Fruit fly (Drosophila melanogaster): ENCODE data around the gene Kif19A.

Kif19A gene

dm6 chr3R:14064158-14064969 is 53.9 kb downstream of the Kif19A start (continued):
- TF ChIP-seq CG6272 (GFP tag; IDR thresholded peaks at IDR 0.05) (no peak), sob (GFP tag; IDR thresholded peaks at IDR 0.05) (no peak), inv (GFP tag; IDR thresholded peaks at IDR 0.05; ENCODE audit: partially characterized antibody) (no peak), cwo (GFP tag; optimal IDR thresholded peaks at IDR 0.05) (peak; percentile 20), CG4360 (GFP tag; IDR thresholded peaks at IDR 0.05) (no peak), CG34376 (GFP tag; optimal IDR thresholded peaks at IDR 0.05) (peak; percentile 45), CG12299 (tag; optimal IDR thresholded peaks at IDR 0.05) (no peak), cato (GFP tag; optimal IDR thresholded peaks at IDR 0.05; ENCODE audit: borderline replicate concordance) (no peak), Ptx1 (GFP tag; IDR thresholded peaks at IDR 0.05) (no peak), Med (GFP tag) (peak; percentile 49), chinmo (GFP tag; IDR thresholded peaks at IDR 0.05; ENCODE audit: partially characterized antibody) (0 out of 4 replicates have a peak, but pooled peaks have one; percentile 46), Rfx (GFP tag; IDR thresholded peaks at IDR 0.05) (peak; percentile 23; the same call in 1 of the 2 replicates), cg (GFP tag; optimal IDR thresholded peaks at IDR 0.05) (peak; percentile 50), salm (tag; optimal IDR thresholded peaks at IDR 0.05) (no peak), Trl (optimal IDR thresholded peaks at IDR 0.05) (peak; percentile 20 to 72), Trl (GFP tag; optimal IDR thresholded peaks at IDR 0.05) (no peak), oc (tag; optimal IDR thresholded peaks at IDR 0.05) (no peak), CG12391 (tag; optimal IDR thresholded peaks at IDR 0.05) (no peak), CG30403 (GFP tag; optimal IDR thresholded peaks at IDR 0.05) (no peak), mirr (GFP tag; optimal IDR thresholded peaks at IDR 0.05) (peak; percentile 44), sd (tag; optimal IDR thresholded peaks at IDR 0.05) (peak; percentile 75), Fer2 (tag; optimal IDR thresholded peaks at IDR 0.05) (no peak), CG17912 (GFP tag; optimal IDR thresholded peaks at IDR 0.05) (no peak), CG31365 (tag; optimal IDR thresholded peaks at IDR 0.05) (no peak), unc-4 (GFP tag; IDR thresholded peaks at IDR 0.05; ENCODE audit: partially characterized antibody) (no peak), Sox100B (GFP tag; optimal IDR thresholded peaks at IDR 0.05) (no peak), fd96Cb (tag; optimal IDR thresholded peaks at IDR 0.05) (no peak), CG15514 (GFP tag; optimal IDR thresholded peaks at IDR 0.05) (peak; percentile 21), CG13424 (tag; optimal IDR thresholded peaks at IDR 0.05) (no peak), Bgb (GFP tag; IDR thresholded peaks at IDR 0.05; ENCODE audit: partially characterized antibody) (no peak), Xbp1 (GFP tag; optimal IDR thresholded peaks at IDR 0.05) (no peak), BtbVII (GFP tag; optimal IDR thresholded peaks at IDR 0.05) (peak; percentile 38), CG2875 (GFP tag; optimal IDR thresholded peaks at IDR 0.05) (no peak), gro (GFP tag; optimal IDR thresholded peaks at IDR 0.05) (peak; percentile 41), ind (GFP tag; optimal IDR thresholded peaks at IDR 0.05) (no peak), CG12155 (GFP tag; optimal IDR thresholded peaks at IDR 0.05) (no peak), z (GFP tag; IDR thresholded peaks at IDR 0.05) (no peak), CG18599 (GFP tag; optimal IDR thresholded peaks at IDR 0.05) (no peak), ttk (GFP tag; IDR thresholded peaks at IDR 0.05) (no peak), CG14014 (GFP tag; IDR thresholded peaks at IDR 0.05) (no peak), crp (GFP tag; optimal IDR thresholded peaks at IDR 0.05) (no peak), Scr (GFP tag; IDR thresholded peaks at IDR 0.05; ENCODE audit: partially characterized antibody) (no peak), CG11695 (GFP tag; IDR thresholded peaks at IDR 0.05) (0 out of 3 replicates have a peak, but pooled peaks have one; percentile 20), schlank (tag; optimal IDR thresholded peaks at IDR 0.05) (no peak), CG18764 (GFP tag; optimal IDR thresholded peaks at IDR 0.05) (no peak), cad (GFP tag; optimal IDR thresholded peaks at IDR 0.05) (no peak), en (GFP tag; optimal IDR thresholded peaks at IDR 0.05) (no peak), zen (tag; optimal IDR thresholded peaks at IDR 0.05) (peak; percentile 34), zf30C (GFP tag; optimal IDR thresholded peaks at IDR 0.05) (peak; percentile 27)
